Worm (Caenorhabditis elegans) whole organism, L4 larva: ENCODE data around the gene srj-25.
"Not testable (repeated sequence)": the region's sequence is repeated elsewhere in the genome, so short reads cannot be mapped to it uniquely, and the experiment has no call there.

Experiments
- D1046.2 ChIP-seq: fragments of 200-800 bp; sonication (Bioruptor generic); IDR thresholded peaks from 2 replicates; pipeline ENCODE4 v1.3.6; 2022; ENCODE audit warnings: missing genetic modification characterization, missing compliant biosample characterization
- F10B5.3 ChIP-seq: sonication (generic microtip); optimal IDR thresholded peaks from 2 replicates; lab custom pipeline; 2016; ENCODE audit warnings: mild to moderate bottlenecking, missing genetic modification characterization, missing compliant biosample characterization
- F26F4.8 ChIP-seq: fragments of 200-800 bp; sonication (Bioruptor generic); conservative IDR thresholded peaks from 2 replicates; pipeline ENCODE4 v1.3.6; 2022; ENCODE audit warnings: missing genetic modification characterization, missing compliant biosample characterization
- F44E2.7 ChIP-seq: fragments of 200-800 bp; sonication (Bioruptor generic); IDR thresholded peaks from 2 replicates; pipeline ENCODE4 v2.1.2; 2022; ENCODE audit warnings: missing genetic modification characterization, missing compliant biosample characterization
- T20F7.1 ChIP-seq: fragments of 200-800 bp; sonication (Bioruptor generic); optimal IDR thresholded peaks from 2 replicates; lab custom pipeline; 2018; ENCODE audit warnings: mild to moderate bottlenecking, missing genetic modification characterization, missing compliant biosample characterization
- T26A8.4 ChIP-seq: fragments of 200-800 bp; sonication (Bioruptor generic); IDR thresholded peaks from 2 replicates; pipeline ENCODE4 v1.3.6; 2022; ENCODE audit warnings: missing genetic modification characterization, missing compliant biosample characterization
- Y105C5A.15 ChIP-seq: fragments of 200-800 bp; sonication (Bioruptor generic); IDR thresholded peaks from 2 replicates; pipeline ENCODE4 v1.3.6; 2022; ENCODE audit warnings: missing genetic modification characterization, missing compliant biosample characterization
- Y48G9A.11 ChIP-seq: fragments of 200-800 bp; sonication (Bioruptor generic); IDR thresholded peaks from 2 replicates; pipeline ENCODE4 v1.3.6; 2022; ENCODE audit warnings: missing genetic modification reagents, missing genetic modification characterization, missing compliant biosample characterization
- Y5F2A.4 ChIP-seq: fragments of 200-800 bp; sonication (Bioruptor generic); optimal IDR thresholded peaks from 2 replicates; lab custom pipeline; 2018; ENCODE audit warnings: mild to moderate bottlenecking, missing genetic modification characterization, missing compliant biosample characterization
- Y75B8A.6 ChIP-seq: fragments of 200-800 bp; sonication (Bioruptor generic); IDR thresholded peaks from 2 replicates; pipeline ENCODE4 v1.3.6; 2022; ENCODE audit warnings: missing genetic modification reagents, missing genetic modification characterization, missing compliant biosample characterization
- arid-1 ChIP-seq: fragments of 200-800 bp; sonication (Bioruptor generic); conservative IDR thresholded peaks from 2 replicates; pipeline ENCODE4 v1.3.6; 2022; ENCODE audit warnings: missing genetic modification reagents, missing genetic modification characterization, missing compliant biosample characterization
- ceh-82 ChIP-seq: sonication (generic microtip); optimal IDR thresholded peaks from 2 replicates; lab custom pipeline; 2017; ENCODE audit warnings: missing biosample characterization, missing genetic modification characterization
- cey-2 ChIP-seq: sonication (generic microtip); optimal IDR thresholded peaks from 3 replicates; lab custom pipeline; 2017; ENCODE audit warnings: missing genetic modification characterization, mild to moderate bottlenecking, missing compliant biosample characterization, antibody characterized with exemption, borderline replicate concordance; ENCODE audit not compliant: insufficient read depth
- ctbp-1 ChIP-seq: fragments of 200-800 bp; sonication (Bioruptor generic); IDR thresholded peaks from 2 replicates; pipeline ENCODE4 v1.3.6; 2022; ENCODE audit warnings: missing genetic modification reagents, missing genetic modification characterization, missing compliant biosample characterization
- dmd-6 ChIP-seq: fragments of 200-800 bp; sonication (Bioruptor generic); IDR thresholded peaks from 2 replicates; pipeline ENCODE4 v1.3.6; 2022; ENCODE audit warnings: missing genetic modification reagents, missing genetic modification characterization, missing compliant biosample characterization
- dmd-8 ChIP-seq: fragments of 200-800 bp; sonication (Bioruptor generic); IDR thresholded peaks from 2 replicates; pipeline ENCODE4 v1.3.6; 2022; ENCODE audit warnings: missing genetic modification characterization, missing compliant biosample characterization
- hlh-30 ChIP-seq: sonication (generic microtip); optimal IDR thresholded peaks from 2 replicates; lab custom pipeline; 2017; ENCODE audit warnings: antibody characterized with exemption, mild to moderate bottlenecking, missing genetic modification characterization, missing compliant biosample characterization; ENCODE audit not compliant: insufficient read depth
- hmg-1.1 ChIP-seq: fragments of 200-800 bp; sonication (Bioruptor generic); IDR thresholded peaks from 2 replicates; pipeline ENCODE4 v1.3.6; 2022; ENCODE audit warnings: missing genetic modification reagents, missing genetic modification characterization, missing compliant biosample characterization
- lim-7 ChIP-seq: fragments of 200-800 bp; sonication (Bioruptor generic); IDR thresholded peaks from 2 replicates; pipeline ENCODE4 v1.3.6; 2022; ENCODE audit warnings: missing genetic modification characterization, missing compliant biosample characterization
- lin-1 ChIP-seq: fragments of 200-800 bp; sonication (Bioruptor generic); IDR thresholded peaks from 2 replicates; pipeline ENCODE4 v1.3.6; 2022; ENCODE audit warnings: missing genetic modification reagents, missing genetic modification characterization, missing compliant biosample characterization
- lin-13 ChIP-seq: fragments of 150-350 bp; optimal IDR thresholded peaks from 2 replicates; lab custom pipeline; 2014; ENCODE audit warnings: missing biosample characterization, missing genetic modification reagents, missing genetic modification characterization
- lin-38 ChIP-seq: fragments of 200-800 bp; sonication (Bioruptor generic); IDR thresholded peaks from 2 replicates; pipeline ENCODE4 v1.3.6; 2022; ENCODE audit warnings: missing genetic modification reagents, missing genetic modification characterization, missing compliant biosample characterization
- mdl-1 ChIP-seq, 2 experiments: fragments of 150-350 bp in 1 of 2; sonication (generic microtip) in 1 of 2; optimal IDR thresholded peaks; 2 replicates each; lab custom pipeline; 2014 to 2017; ENCODE audit warnings: missing biosample characterization in 2 of 2, missing genetic modification characterization in 2 of 2
- mep-1 ChIP-seq: fragments of 150-350 bp; sonication (generic microtip); optimal IDR thresholded peaks from 3 replicates; lab custom pipeline; 2014; ENCODE audit warnings: missing biosample characterization, missing genetic modification characterization
- nhr-102 ChIP-seq: sonication (generic microtip); optimal IDR thresholded peaks from 2 replicates; lab custom pipeline; 2016; ENCODE audit warnings: mild to moderate bottlenecking, missing genetic modification characterization, moderate library complexity, missing compliant biosample characterization
- nhr-41 ChIP-seq: fragments of 200-800 bp; sonication (Bioruptor generic); IDR thresholded peaks from 2 replicates; pipeline ENCODE4 v1.3.6; 2022; ENCODE audit warnings: missing genetic modification reagents, missing genetic modification characterization, missing compliant biosample characterization
- nhr-77 ChIP-seq: fragments of 150-350 bp; optimal IDR thresholded peaks from 2 replicates; lab custom pipeline; 2014; ENCODE audit warnings: missing biosample characterization, missing genetic modification characterization
- pha-4 ChIP-seq, 2 experiments: fragments of 150-350 bp in 1 of 2; fragments of 200-800 bp in 1 of 2; sonication (Bioruptor generic) in 1 of 2; IDR thresholded peaks in 1 of 2; optimal IDR thresholded peaks in 1 of 2; 2 replicates each; pipeline versions ENCODE4 v1.3.6 to Lab custom; 2014 to 2022; ENCODE audit warnings: missing genetic modification characterization in 2 of 2, missing genetic modification reagents in 2 of 2, missing biosample characterization in 1 of 2, missing compliant biosample characterization in 1 of 2
- php-3 ChIP-seq: fragments of 200-800 bp; sonication (Bioruptor generic); IDR thresholded peaks from 2 replicates; pipeline ENCODE4 v1.3.6; 2022; ENCODE audit warnings: missing genetic modification reagents, missing genetic modification characterization, missing compliant biosample characterization
- pqm-1 ChIP-seq: sonication (generic microtip); optimal IDR thresholded peaks from 2 replicates; lab custom pipeline; 2017; ENCODE audit warnings: missing biosample characterization, missing genetic modification characterization
- sdz-12 ChIP-seq: fragments of 200-800 bp; sonication (Bioruptor generic); optimal IDR thresholded peaks from 2 replicates; lab custom pipeline; 2018; ENCODE audit warnings: mild to moderate bottlenecking, missing genetic modification characterization, missing compliant biosample characterization
- skn-1 ChIP-seq: fragments of 150-350 bp; optimal IDR thresholded peaks from 2 replicates; lab custom pipeline; 2014; ENCODE audit warnings: missing biosample characterization, missing genetic modification characterization
- spr-3 ChIP-seq: fragments of 200-800 bp; sonication (Bioruptor generic); optimal IDR thresholded peaks from 2 replicates; lab custom pipeline; 2018; ENCODE audit warnings: mild to moderate bottlenecking, missing genetic modification characterization, missing compliant biosample characterization
- tra-1 ChIP-seq: fragments of 200-800 bp; sonication (Bioruptor generic); IDR thresholded peaks from 2 replicates; pipeline ENCODE4 v1.3.6; 2022; ENCODE audit warnings: missing genetic modification reagents, missing genetic modification characterization, missing compliant biosample characterization
- vab-7 ChIP-seq: fragments of 200-800 bp; sonication (Bioruptor generic); IDR thresholded peaks from 2 replicates; pipeline ENCODE4 v1.3.6; 2022; ENCODE audit warnings: missing genetic modification reagents, missing genetic modification characterization, missing compliant biosample characterization
- ztf-11 ChIP-seq: fragments of 150-350 bp; optimal IDR thresholded peaks from 2 replicates; lab custom pipeline; 2014; ENCODE audit warnings: missing biosample characterization, missing genetic modification characterization
- ztf-7 ChIP-seq: fragments of 150-350 bp; optimal IDR thresholded peaks from 2 replicates; lab custom pipeline; 2014; ENCODE audit warnings: missing biosample characterization, missing genetic modification characterization

Gene srj-25

DNA sequence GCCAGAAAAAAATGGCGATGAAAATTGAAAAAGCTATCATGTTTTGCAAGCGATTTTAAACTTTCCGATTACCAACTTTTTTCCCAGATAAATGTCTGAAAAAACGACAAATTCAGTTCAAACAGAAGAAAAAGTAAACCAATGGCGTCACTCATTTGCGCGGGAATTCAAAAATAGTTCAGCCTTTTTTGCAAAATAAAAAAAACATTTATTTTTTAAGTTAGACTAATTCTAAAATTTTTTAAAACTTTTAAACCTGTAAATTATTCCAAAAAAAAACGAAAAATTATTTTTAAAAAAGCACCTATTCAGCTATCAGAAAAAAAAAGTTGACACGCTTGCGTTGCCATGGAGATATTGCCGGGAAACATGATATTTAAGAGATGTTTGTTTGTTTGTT is 23.2 kb downstream of the srj-25 start, which contains the start of gene cyp-33C11:
Gene cyp-33C11, minus strand, starts transcription at position 101 of the 400 bp plus-strand sequence.
- TF ChIP-seq Y5F2A.4: no peak
- TF ChIP-seq Y75B8A.6 (GFP tag; lab: Robert Waterston, UW): no peak
- no peak for TF ChIP-seq ztf-11 (tag; lab: Kevin White, UChicago)
- no peak for TF ChIP-seq lim-7
- TF ChIP-seq cey-2 (tag; lab: Kevin White, UChicago): no peak
- no peak for TF ChIP-seq ztf-7
- no peak for TF ChIP-seq T26A8.4 (GFP tag; lab: Robert Waterston, UW)
- TF ChIP-seq spr-3: no peak
- TF ChIP-seq ceh-82 (tag; lab: Kevin White, UChicago): no peak
- TF ChIP-seq F44E2.7: no peak
- no peak for TF ChIP-seq nhr-77 (tag; lab: Kevin White, UChicago)
- no peak for TF ChIP-seq pha-4 (GFP tag; IDR thresholded peaks at IDR 0.05; lab: Robert Waterston, UW)
- TF ChIP-seq pha-4 (tag; optimal IDR thresholded peaks at IDR 0.05; lab: Kevin White, UChicago): no peak
- no peak for TF ChIP-seq lin-38

DNA sequence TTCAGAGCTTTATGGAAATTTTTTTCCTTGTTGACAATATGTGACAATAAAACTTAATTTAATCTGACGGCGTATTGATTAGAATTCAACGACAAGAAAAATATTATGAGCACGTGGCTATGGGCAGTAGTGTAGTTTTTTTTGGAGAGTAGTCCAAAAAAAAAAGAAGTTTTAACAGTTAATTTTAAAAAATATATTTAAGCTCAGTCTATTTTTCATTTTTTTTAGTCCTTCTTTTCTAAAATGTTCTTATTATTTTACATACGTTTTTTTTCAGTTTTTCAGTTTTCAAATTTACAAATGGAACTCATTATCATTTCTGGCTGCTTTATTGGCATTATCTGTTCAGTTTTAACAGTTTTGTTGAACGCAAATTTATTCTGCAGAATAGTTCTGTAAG is 27.3 kb downstream of the srj-25 start, which contains the start of gene srbc-39:
Gene srbc-39, plus strand, starts transcription at position 301 of the 400 bp plus-strand sequence.
- TF ChIP-seq mep-1 (tag; lab: Kevin White, UChicago): no peak
- no peak for TF ChIP-seq F10B5.3 (tag; lab: Kevin White, UChicago)
- TF ChIP-seq sdz-12 (GFP tag; lab: Kevin White, UChicago): no peak
- no peak for TF ChIP-seq hlh-30
- TF ChIP-seq mdl-1 (tag; optimal IDR thresholded peaks at IDR 0.05; lab: Kevin White, UChicago): no peak
- TF ChIP-seq arid-1 (GFP tag; lab: Robert Waterston, UW): no peak
- TF ChIP-seq pqm-1: no peak

DNA sequence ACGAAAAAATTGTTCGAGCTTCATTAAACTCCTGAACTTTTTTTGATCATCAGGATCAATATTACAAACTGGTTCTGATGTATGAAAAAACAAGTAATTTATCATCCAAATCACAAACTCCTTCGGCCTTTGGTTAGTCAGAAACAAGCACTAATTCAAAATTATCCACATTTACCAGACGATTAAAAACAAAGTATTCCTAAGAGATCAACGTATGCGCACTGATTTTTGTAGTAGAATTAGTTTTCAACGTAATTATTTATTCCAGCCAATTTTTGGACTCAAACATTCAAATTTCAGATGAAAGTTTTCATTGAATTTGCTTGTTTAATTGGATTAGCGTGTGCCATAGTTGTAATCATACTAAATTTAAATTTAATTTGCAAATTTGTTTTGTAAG is 29.2 kb downstream of the srj-25 start, which contains the start of gene srbc-38:
Gene srbc-38, plus strand, starts transcription at position 301 of the 400 bp plus-strand sequence.
- TF ChIP-seq T20F7.1 (no peak), nhr-102 (tag; lab: Kevin White, UChicago) (no peak), lin-13 (GFP tag; lab: Kevin White, UChicago) (no peak), skn-1 (tag; lab: Kevin White, UChicago) (no peak)

- TF ChIP-seq hmg-1.1 (GFP tag; lab: Robert Waterston, UW) (peak; percentile 66), lim-7 (peak; percentile 87), F26F4.8 (GFP tag; lab: Robert Waterston, UW) (peak; percentile 71; the same call in 1 of the 2 replicates), php-3 (GFP tag; lab: Robert Waterston, UW) (peak; percentile 57; the same call in 1 of the 2 replicates), Y105C5A.15 (GFP tag; lab: Robert Waterston, UW) (0 out of 2 replicates have a peak, but pooled peaks have one; percentile 28), Y48G9A.11 (GFP tag; lab: Robert Waterston, UW) (0 out of 2 replicates have a peak, but pooled peaks have one; percentile 34), dmd-6 (peak; percentile 51), dmd-8 (GFP tag; lab: Robert Waterston, UW) (peak; percentile 88), nhr-41 (GFP tag; lab: Robert Waterston, UW) (peak; percentile 11; the same call in 1 of the 2 replicates), arid-1 (GFP tag; lab: Robert Waterston, UW) (peak; percentile 68), D1046.2 (GFP tag; lab: Robert Waterston, UW) (0 out of 2 replicates have a peak, but pooled peaks have one; percentile 65), ctbp-1 (GFP tag; lab: Robert Waterston, UW) (peak; percentile 48; the same call in 1 of the 2 replicates), tra-1 (GFP tag; lab: Robert Waterston, UW) (peak; percentile 59; the same call in 1 of the 2 replicates), Y75B8A.6 (GFP tag; lab: Robert Waterston, UW) (0 out of 2 replicates have a peak, but pooled peaks have one; percentile 24), lin-1 (peak; percentile 51; the same call in 1 of the 2 replicates), pha-4 (GFP tag; IDR thresholded peaks at IDR 0.05; lab: Robert Waterston, UW) (peak; percentile 51; the same call in 1 of the 2 replicates), vab-7 (GFP tag; lab: Robert Waterston, UW) (peak; percentile 73)
- not testable (repeated sequence) for TF ChIP-seq pha-4 (tag; optimal IDR thresholded peaks at IDR 0.05; lab: Kevin White, UChicago)
These were observed 29.6 kb downstream of the srj-25 start for ce11 chrV:706449-706848.
